Worm (Caenorhabditis elegans) whole organism, L4 larva: Measurements from ENCODE around the gene T20F7.1.
"Not testable (repeated sequence)": the region's sequence is repeated elsewhere in the genome, so short reads cannot be mapped to it uniquely, and the experiment has no call there.

Source experiments
- F10B5.3 ChIP-seq: sonication (generic microtip); optimal IDR thresholded peaks from 2 replicates; lab custom pipeline; 2016; ENCODE audit warnings: mild to moderate bottlenecking, missing genetic modification characterization, missing compliant biosample characterization
- F26F4.8 ChIP-seq: fragments of 200-800 bp; sonication (Bioruptor generic); conservative IDR thresholded peaks from 2 replicates; pipeline ENCODE4 v1.3.6; 2022; ENCODE audit warnings: missing genetic modification characterization, missing compliant biosample characterization
- T26A8.4 ChIP-seq: fragments of 200-800 bp; sonication (Bioruptor generic); IDR thresholded peaks from 2 replicates; pipeline ENCODE4 v1.3.6; 2022; ENCODE audit warnings: missing genetic modification characterization, missing compliant biosample characterization
- Y5F2A.4 ChIP-seq: fragments of 200-800 bp; sonication (Bioruptor generic); optimal IDR thresholded peaks from 2 replicates; lab custom pipeline; 2018; ENCODE audit warnings: mild to moderate bottlenecking, missing genetic modification characterization, missing compliant biosample characterization
- aha-1 ChIP-seq: fragments of 150-350 bp; peaks from one replicate; lab custom pipeline; 2014; ENCODE audit warnings: missing biosample characterization, missing genetic modification characterization
- ceh-62 ChIP-seq: sonication (generic microtip); optimal IDR thresholded peaks from 2 replicates; lab custom pipeline; 2017; ENCODE audit warnings: missing biosample characterization, missing genetic modification characterization
- ceh-82 ChIP-seq: sonication (generic microtip); optimal IDR thresholded peaks from 2 replicates; lab custom pipeline; 2017; ENCODE audit warnings: missing biosample characterization, missing genetic modification characterization
- cey-2 ChIP-seq: sonication (generic microtip); optimal IDR thresholded peaks from 3 replicates; lab custom pipeline; 2017; ENCODE audit warnings: missing genetic modification characterization, mild to moderate bottlenecking, missing compliant biosample characterization, antibody characterized with exemption, borderline replicate concordance; ENCODE audit not compliant: insufficient read depth
- daf-16 ChIP-seq, 3 experiments: sonication (generic microtip); optimal IDR thresholded peaks; 2 replicates each; lab custom pipeline; 2016 to 2017; ENCODE audit warnings: missing genetic modification characterization in 3 of 3, missing genetic modification reagents in 3 of 3, mild to moderate bottlenecking in 2 of 3, missing compliant biosample characterization in 2 of 3, missing biosample characterization in 1 of 3, moderate library complexity in 1 of 3
- dmd-8 ChIP-seq: fragments of 200-800 bp; sonication (Bioruptor generic); IDR thresholded peaks from 2 replicates; pipeline ENCODE4 v1.3.6; 2022; ENCODE audit warnings: missing genetic modification characterization, missing compliant biosample characterization
- dmd-9 ChIP-seq: fragments of 200-800 bp; sonication (Bioruptor generic); IDR thresholded peaks from 2 replicates; pipeline ENCODE4 v1.3.6; 2022; ENCODE audit warnings: missing genetic modification reagents, missing genetic modification characterization, missing compliant biosample characterization
- dpl-1 ChIP-seq: fragments of 150-350 bp; optimal IDR thresholded peaks from 2 replicates; lab custom pipeline; 2014; ENCODE audit warnings: missing biosample characterization, missing genetic modification reagents, missing genetic modification characterization
- fkh-10 ChIP-seq: fragments of 150-350 bp; optimal IDR thresholded peaks from 2 replicates; lab custom pipeline; 2014; ENCODE audit warnings: missing biosample characterization, missing genetic modification reagents, missing genetic modification characterization
- jun-1 ChIP-seq: fragments of 150-350 bp; optimal IDR thresholded peaks from 2 replicates; lab custom pipeline; 2014; ENCODE audit warnings: missing biosample characterization, missing genetic modification reagents, missing genetic modification characterization
- lin-29 ChIP-seq: fragments of 200-800 bp; sonication (Bioruptor generic); IDR thresholded peaks from 2 replicates; pipeline ENCODE4 v1.3.6; 2022; ENCODE audit warnings: missing genetic modification reagents, missing genetic modification characterization, missing compliant biosample characterization
- lin-38 ChIP-seq: fragments of 200-800 bp; sonication (Bioruptor generic); IDR thresholded peaks from 2 replicates; pipeline ENCODE4 v1.3.6; 2022; ENCODE audit warnings: missing genetic modification reagents, missing genetic modification characterization, missing compliant biosample characterization
- lin-39 ChIP-seq: fragments of 150-350 bp; optimal IDR thresholded peaks from 2 replicates; lab custom pipeline; 2014; ENCODE audit warnings: missing biosample characterization, missing genetic modification reagents, missing genetic modification characterization
- madf-9 ChIP-seq: fragments of 200-800 bp; sonication (Bioruptor generic); conservative IDR thresholded peaks from 2 replicates; pipeline ENCODE4 v1.3.6; 2022; ENCODE audit warnings: missing genetic modification reagents, missing genetic modification characterization, missing compliant biosample characterization
- nhr-11 ChIP-seq: fragments of 150-350 bp; optimal IDR thresholded peaks from 2 replicates; lab custom pipeline; 2014; ENCODE audit warnings: missing biosample characterization, missing genetic modification characterization
- nhr-237 ChIP-seq: sonication (generic microtip); optimal IDR thresholded peaks from 2 replicates; lab custom pipeline; 2017; ENCODE audit warnings: missing biosample characterization, missing genetic modification characterization
- nhr-28 ChIP-seq: fragments of 150-350 bp; optimal IDR thresholded peaks from 2 replicates; lab custom pipeline; 2014; ENCODE audit warnings: missing biosample characterization, missing genetic modification characterization
- nhr-41 ChIP-seq: fragments of 200-800 bp; sonication (Bioruptor generic); IDR thresholded peaks from 2 replicates; pipeline ENCODE4 v1.3.6; 2022; ENCODE audit warnings: missing genetic modification reagents, missing genetic modification characterization, missing compliant biosample characterization
- php-3 ChIP-seq: fragments of 200-800 bp; sonication (Bioruptor generic); IDR thresholded peaks from 2 replicates; pipeline ENCODE4 v1.3.6; 2022; ENCODE audit warnings: missing genetic modification reagents, missing genetic modification characterization, missing compliant biosample characterization
- saeg-2 ChIP-seq: fragments of 200-800 bp; sonication (Bioruptor generic); IDR thresholded peaks from 2 replicates; pipeline ENCODE4 v1.3.6; 2022; ENCODE audit warnings: missing genetic modification reagents, missing genetic modification characterization, missing compliant biosample characterization
- set-16 ChIP-seq: fragments of 200-800 bp; sonication (Bioruptor generic); IDR thresholded peaks from 2 replicates; pipeline ENCODE4 v1.3.6; 2022; ENCODE audit warnings: missing genetic modification reagents, missing genetic modification characterization, missing compliant biosample characterization
- skn-1 ChIP-seq: fragments of 150-350 bp; optimal IDR thresholded peaks from 2 replicates; lab custom pipeline; 2014; ENCODE audit warnings: missing biosample characterization, missing genetic modification characterization
- snpc-4 ChIP-seq: fragments of 150-350 bp; optimal IDR thresholded peaks from 2 replicates; lab custom pipeline; 2014; ENCODE audit warnings: missing biosample characterization, missing genetic modification characterization
- spr-1 ChIP-seq: sonication (generic microtip); optimal IDR thresholded peaks from 2 replicates; lab custom pipeline; 2016; ENCODE audit warnings: mild to moderate bottlenecking, missing genetic modification characterization, missing compliant biosample characterization
- unc-62 ChIP-seq, 3 experiments: fragments of 150-350 bp in 1 of 3; sonication (generic microtip); optimal IDR thresholded peaks in 2 of 3; peaks in 1 of 3; 1 replicate in 1 of 3; 2 replicates in 2 of 3; lab custom pipeline; 2014 to 2017; ENCODE audit warnings: missing biosample characterization in 3 of 3, missing genetic modification characterization in 3 of 3, missing genetic modification reagents in 3 of 3, missing genotype in 1 of 3
- ztf-7 ChIP-seq: fragments of 150-350 bp; optimal IDR thresholded peaks from 2 replicates; lab custom pipeline; 2014; ENCODE audit warnings: missing biosample characterization, missing genetic modification characterization

T20F7.1 gene

DNA sequence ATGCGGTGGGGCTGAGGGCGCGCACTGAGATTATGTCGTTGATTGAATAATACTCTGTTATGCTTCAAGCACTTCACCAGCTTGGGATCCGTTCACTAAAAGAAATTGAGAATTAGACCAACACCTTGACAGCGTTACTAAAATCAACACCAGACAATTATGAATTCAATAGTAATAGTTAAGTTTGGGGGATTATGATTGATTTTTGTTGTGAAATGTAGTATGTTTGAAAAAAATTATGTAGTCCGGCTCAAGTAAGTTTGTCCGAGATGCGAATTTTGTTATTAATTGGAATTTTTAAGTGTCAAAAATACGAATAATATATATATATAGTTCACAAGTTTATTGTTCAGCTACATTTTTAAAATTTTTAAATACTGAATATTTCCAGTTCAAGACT lies 47.4 kb upstream of the T20F7.1 start, which contains the start of gene sto-5:
Gene sto-5 (minus strand): TSS at position 101 of the 400 bp plus-strand sequence.
- TF ChIP-seq daf-16 (GFP tag; optimal IDR thresholded peaks at IDR 0.05; lab: Kevin White, UChicago) (no peak), daf-16 (tag; optimal IDR thresholded peaks at IDR 0.05; lab: Kevin White, UChicago) (no peak), dpl-1 (GFP tag; lab: Kevin White, UChicago) (no peak), nhr-11 (no peak), lin-29 (GFP tag; lab: Robert Waterston, UW) (no peak), F10B5.3 (tag; lab: Kevin White, UChicago) (no peak), fkh-10 (GFP tag; lab: Kevin White, UChicago) (no peak), lin-39 (tag; lab: Kevin White, UChicago) (no peak), skn-1 (tag; lab: Kevin White, UChicago) (no peak), nhr-237 (tag; lab: Kevin White, UChicago) (no peak), dmd-8 (GFP tag; lab: Robert Waterston, UW) (no peak), nhr-28 (no peak), snpc-4 (tag; lab: Kevin White, UChicago) (no peak), jun-1 (no peak), ceh-62 (tag; lab: Kevin White, UChicago) (no peak), lin-38 (GFP tag; lab: Robert Waterston, UW) (no peak)

DNA sequence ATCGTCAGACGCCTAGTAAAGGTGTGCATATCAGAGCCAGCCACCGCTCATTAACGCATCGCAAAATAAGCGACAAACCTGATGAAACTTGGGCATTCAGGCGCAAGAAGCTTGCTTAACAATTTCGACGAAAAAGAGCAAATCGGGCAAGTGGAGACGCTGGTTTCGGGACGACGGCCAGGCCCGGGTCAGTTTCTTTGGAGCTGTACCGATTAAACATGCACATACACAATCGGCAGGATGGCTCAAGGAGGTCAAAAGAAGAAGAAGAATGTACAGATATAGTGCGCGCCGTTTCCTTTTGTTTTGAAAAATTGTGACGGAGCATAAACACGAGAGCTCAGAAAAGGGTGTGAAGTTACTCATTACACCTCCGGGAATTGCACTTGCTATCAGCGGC lies 46.2 kb upstream of the T20F7.1 start:
- TF ChIP-seq dmd-9 (GFP tag; lab: Robert Waterston, UW) (no peak), unc-62 (GFP tag; optimal IDR thresholded peaks at IDR 0.05 in 1 of 2; lab: Kevin White, UChicago) (peak in 1 of 2 experiments; percentile 89), unc-62 (tag; optimal IDR thresholded peaks at IDR 0.05; lab: Kevin White, UChicago) (no peak)
- TF ChIP-seq, all 104 proteins: peak for 1

DNA sequence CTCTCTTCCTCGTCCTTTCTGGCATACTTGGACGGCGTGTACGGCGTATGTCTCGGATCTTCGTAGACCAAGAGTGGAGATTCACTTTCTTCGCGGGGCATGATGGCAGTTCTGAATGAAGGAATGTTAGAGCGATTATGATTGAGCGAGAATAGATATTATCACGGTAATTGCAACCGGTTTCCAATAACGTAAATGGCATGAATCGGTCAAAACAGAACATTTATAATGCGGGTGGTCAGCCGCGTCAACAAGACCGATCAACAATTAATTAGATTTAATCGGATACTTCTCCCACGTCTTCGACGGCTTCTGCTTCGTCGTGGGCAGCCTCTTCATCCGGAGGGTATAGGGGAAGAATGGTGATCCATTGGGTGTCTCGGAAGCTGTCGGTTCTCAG lies 38.0 kb upstream of the T20F7.1 start, which contains the start of gene F41G4.13:
Gene F41G4.13 (minus strand): TSS at position 101 of the 400 bp plus-strand sequence.
- not testable (repeated sequence) for TF ChIP-seq cey-2, nhr-237, ztf-7 (tag; lab: Kevin White, UChicago)
- TF ChIP-seq, all 104 proteins: peak for 0; not testable (repeated sequence) for 104

DNA sequence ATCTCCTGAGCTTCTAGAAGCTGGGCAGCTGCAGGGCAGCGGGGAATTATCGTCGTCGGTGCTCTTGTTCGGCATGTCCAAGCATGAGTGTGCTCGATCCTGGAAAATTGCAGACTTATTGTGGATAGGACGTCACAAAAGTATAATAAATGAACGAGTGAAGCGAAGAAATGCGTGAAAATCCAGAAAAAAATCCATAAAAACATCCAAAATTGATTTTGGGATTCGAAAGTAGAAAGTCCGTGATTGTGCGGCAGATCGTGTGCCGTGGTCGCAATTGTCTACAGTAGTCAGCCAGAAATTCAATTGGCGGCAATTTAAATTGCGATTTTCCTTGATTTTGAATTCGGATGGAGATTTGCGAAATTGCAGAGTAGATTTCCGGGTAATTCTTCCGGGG lies 36.4 kb upstream of the T20F7.1 start, which contains the start of gene F41G4.7:
Gene F41G4.7 (minus strand): TSS at position 101 of the 400 bp plus-strand sequence.
- TF ChIP-seq ceh-82 (tag; lab: Kevin White, UChicago): no peak
- TF ChIP-seq aha-1 (tag; lab: Kevin White, UChicago): peak; percentile 57

DNA sequence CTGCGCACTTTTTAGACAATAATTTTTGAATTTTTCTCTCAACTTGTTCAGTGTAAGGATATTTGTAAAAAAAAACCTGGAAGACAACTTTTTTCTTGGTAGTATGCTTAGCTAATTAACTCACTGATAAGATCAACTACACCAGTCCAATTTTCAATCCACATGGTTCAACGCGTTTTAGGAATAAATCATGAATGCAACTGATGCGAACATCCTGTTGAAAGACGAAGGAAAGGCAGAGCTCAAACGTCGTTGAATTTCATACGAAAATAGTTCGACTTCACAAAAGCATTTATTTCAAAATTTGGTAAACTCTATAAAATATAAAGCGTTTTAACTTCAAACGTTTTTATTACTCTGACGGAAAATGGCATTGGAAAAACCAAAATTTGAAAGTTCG lies 32.0 kb upstream of the T20F7.1 start, which contains the start of gene dyla-1:
Gene dyla-1 (plus strand): TSS at position 301 of the 400 bp plus-strand sequence.
- TF ChIP-seq jun-1 (no peak), unc-62 (GFP tag; optimal IDR thresholded peaks at IDR 0.05 in 1 of 2; lab: Kevin White, UChicago) (peak in 1 of 2 experiments; percentile 42), unc-62 (tag; optimal IDR thresholded peaks at IDR 0.05; lab: Kevin White, UChicago) (no peak)

DNA sequence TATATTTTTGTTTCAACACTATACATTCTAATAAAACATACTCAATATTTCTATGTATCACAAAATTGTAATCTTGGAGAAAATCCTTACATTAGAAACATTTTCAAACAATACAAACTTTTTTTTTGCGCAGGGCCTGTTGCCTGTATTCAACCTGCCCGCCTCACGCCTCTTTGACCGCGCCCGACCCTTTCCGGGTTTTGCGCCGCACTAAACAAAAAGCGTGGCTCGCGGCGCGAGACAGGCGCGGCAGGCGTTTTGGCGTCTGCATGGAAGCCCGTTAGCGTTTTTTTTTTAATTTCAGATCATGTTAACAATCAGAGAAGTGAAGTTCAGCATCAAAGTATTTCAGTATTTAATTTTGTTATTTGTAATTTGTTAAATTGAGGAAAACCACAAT lies 29.8 kb upstream of the T20F7.1 start:
- TF ChIP-seq set-16 (GFP tag; lab: Robert Waterston, UW) (peak; percentile 69), saeg-2 (GFP tag; lab: Robert Waterston, UW) (no peak), F26F4.8 (GFP tag; lab: Robert Waterston, UW) (no peak)

DNA sequence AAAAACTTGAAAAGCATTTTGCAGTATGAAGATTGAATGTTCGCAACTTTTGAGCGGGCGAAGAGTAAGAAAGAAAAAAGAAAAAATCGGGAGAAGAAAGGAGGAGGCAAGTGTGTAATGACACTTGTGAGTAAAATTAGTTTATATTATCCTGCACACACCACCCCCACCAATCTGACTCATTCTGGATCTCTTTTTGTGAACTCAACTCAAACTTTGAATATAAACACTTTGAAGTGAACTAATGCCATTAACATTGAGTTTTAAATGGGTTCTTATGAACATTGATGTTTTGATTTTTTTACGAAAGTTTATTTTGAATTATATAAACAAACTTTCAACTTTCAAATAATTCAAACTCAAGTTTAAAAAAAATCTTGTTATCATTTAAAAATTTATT lies 27.8 kb upstream of the T20F7.1 start, which contains the start of gene F41G4.8:
Gene F41G4.8 (minus strand): TSS at position 101 of the 400 bp plus-strand sequence.
- no peak for TF ChIP-seq Y5F2A.4
- TF ChIP-seq T26A8.4 (GFP tag; lab: Robert Waterston, UW): no peak
- TF ChIP-seq nhr-41: no peak
- TF ChIP-seq php-3: no peak
- TF ChIP-seq spr-1 (tag; lab: Kevin White, UChicago): no peak
- TF ChIP-seq lin-39 (tag; lab: Kevin White, UChicago): no peak
- TF ChIP-seq madf-9: no peak
- TF ChIP-seq, all 104 proteins: peak for 0
